Fruit fly (Drosophila melanogaster): ENCODE data around the gene Gdi.

- peak; percentile 48 for TF ChIP-seq cic (GFP tag; optimal IDR thresholded peaks at IDR 0.05)
- no peak for TF ChIP-seq CG5204 (GFP tag; optimal IDR thresholded peaks at IDR 0.05)
- peak; percentile 9 for TF ChIP-seq kay (GFP tag; ENCODE audit: borderline replicate concordance)
- TF ChIP-seq toe (GFP tag; optimal IDR thresholded peaks at IDR 0.05) = no peak
- no peak for TF ChIP-seq Clk (GFP tag; optimal IDR thresholded peaks at IDR 0.05)
- TF ChIP-seq bab1 (GFP tag; optimal IDR thresholded peaks at IDR 0.05) = no peak
- peak; percentile 26 for TF ChIP-seq Mnt (GFP tag; optimal IDR thresholded peaks at IDR 0.05)
- no peak for TF ChIP-seq CG7045 (GFP tag; optimal IDR thresholded peaks at IDR 0.05)
- TF ChIP-seq Hr96 (GFP tag; optimal IDR thresholded peaks at IDR 0.05) = no peak
- TF ChIP-seq CG33017 (tag; optimal IDR thresholded peaks at IDR 0.05) = peak; percentile 15
Measured at dm6 chr2L:9513771-9514170, 19.1 kb upstream of the Gdi start.
